Worm (Caenorhabditis elegans): ENCODE data around the gene neg-1.

The neg-1 gene

ce11 chrV:4374625-4375024, at the start of gene neg-1:
Gene neg-1 (minus strand): TSS chrV:4374874.
- TF ChIP-seq lsy-2 (tag; optimal IDR thresholded peaks at IDR 0.05) (no peak), mls-2 (tag; optimal IDR thresholded peaks at IDR 0.05) (no peak), unc-39 (tag; optimal IDR thresholded peaks at IDR 0.05) (no peak), unc-120 (tag; optimal IDR thresholded peaks at IDR 0.05; ENCODE audit: poor library complexity, severe bottlenecking) (no peak), nhr-28 (tag; optimal IDR thresholded peaks at IDR 0.05) (no peak), elt-3 (tag; optimal IDR thresholded peaks at IDR 0.05) (no peak), drap-1 (GFP tag; optimal IDR thresholded peaks at IDR 0.05) (no peak)

- TF ChIP-seq lin-32 (GFP tag; optimal IDR thresholded peaks at IDR 0.05): no peak
- no peak for TF ChIP-seq elt-3 (tag; optimal IDR thresholded peaks at IDR 0.05)
- TF ChIP-seq unc-62 (GFP tag; optimal IDR thresholded peaks at IDR 0.05): no peak
- no peak for TF ChIP-seq mab-5 (tag; optimal IDR thresholded peaks at IDR 0.05)
- TF ChIP-seq flh-1 (GFP tag; optimal IDR thresholded peaks at IDR 0.05): no peak
- no peak for TF ChIP-seq nhr-28 (tag; optimal IDR thresholded peaks at IDR 0.05)
- no peak for TF ChIP-seq zip-8 (tag; optimal IDR thresholded peaks at IDR 0.05)
- TF ChIP-seq blmp-1 (tag; optimal IDR thresholded peaks at IDR 0.05): no peak
- no peak for TF ChIP-seq ceh-39 (tag; optimal IDR thresholded peaks at IDR 0.05)
- no peak for TF ChIP-seq elt-1 (tag; optimal IDR thresholded peaks at IDR 0.05; ENCODE audit: borderline replicate concordance, insufficient read depth)
- no peak for TF ChIP-seq hlh-1 (tag; optimal IDR thresholded peaks at IDR 0.05)
- no peak for TF ChIP-seq nhr-12 (tag; optimal IDR thresholded peaks at IDR 0.05)
- no peak for TF ChIP-seq M03D4.4 (tag; optimal IDR thresholded peaks at IDR 0.05)
- no peak for TF ChIP-seq bed-3 (GFP tag; optimal IDR thresholded peaks at IDR 0.05)
- no peak for TF ChIP-seq ztf-11 (tag; optimal IDR thresholded peaks at IDR 0.05)
- no peak for TF ChIP-seq cnd-1 (tag; optimal IDR thresholded peaks at IDR 0.05)
- no peak for TF ChIP-seq tbx-8 (GFP tag; optimal IDR thresholded peaks at IDR 0.05)
- TF ChIP-seq lsy-2 (tag; optimal IDR thresholded peaks at IDR 0.05): no peak
- TF ChIP-seq mls-2 (tag; optimal IDR thresholded peaks at IDR 0.05): no peak
These were observed 49.3 kb upstream of the neg-1 start, which contains the start of the genes Y47D7A.9 and Y47D7A.19 for ce11 chrV:4423860-4424401. Gene Y47D7A.9 (minus strand): TSS chrV:4423960. Gene Y47D7A.19 (plus strand): TSS chrV:4424351.

DNA sequence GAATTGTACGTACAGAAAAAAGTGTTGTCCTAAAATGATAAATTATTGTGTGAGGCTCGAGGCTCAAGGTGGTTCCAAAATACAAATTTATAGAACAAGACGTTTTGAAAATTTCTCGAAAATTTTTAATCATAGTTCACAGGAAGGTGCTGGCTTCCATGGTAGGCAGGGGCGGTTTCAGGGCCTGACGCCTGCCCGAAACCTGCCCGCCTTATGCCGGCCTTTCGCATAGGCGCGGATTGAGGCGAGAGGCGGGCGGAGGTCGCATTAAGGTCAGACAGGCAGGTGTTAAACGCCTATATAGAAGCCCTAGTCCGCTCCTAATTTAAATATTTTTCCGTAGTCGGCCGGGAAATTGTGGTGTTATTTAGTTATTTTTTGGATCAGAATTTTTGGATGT, 48.4 kb upstream of the neg-1 start:
- no peak for TF ChIP-seq nhr-237 (tag; optimal IDR thresholded peaks at IDR 0.05)
- no peak for TF ChIP-seq tbx-8 (GFP tag; optimal IDR thresholded peaks at IDR 0.05)
- TF ChIP-seq lin-32 (GFP tag; optimal IDR thresholded peaks at IDR 0.05): no peak
- TF ChIP-seq unc-120 (tag; optimal IDR thresholded peaks at IDR 0.05; ENCODE audit: poor library complexity, severe bottlenecking): no peak
- TF ChIP-seq sem-2 (GFP tag; optimal IDR thresholded peaks at IDR 0.05): no peak

- no peak for TF ChIP-seq nhr-237 (tag; optimal IDR thresholded peaks at IDR 0.05)
- no peak for TF ChIP-seq ceh-83 (GFP tag; optimal IDR thresholded peaks at IDR 0.05)
- no peak for TF ChIP-seq hlh-1 (tag; optimal IDR thresholded peaks at IDR 0.05)
- no peak for TF ChIP-seq lin-13 (tag; optimal IDR thresholded peaks at IDR 0.05)
- no peak for TF ChIP-seq blmp-1 (tag; optimal IDR thresholded peaks at IDR 0.05)
- no peak for TF ChIP-seq zip-8 (tag; optimal IDR thresholded peaks at IDR 0.05)
- no peak for TF ChIP-seq lsy-2 (tag; optimal IDR thresholded peaks at IDR 0.05)
- no peak for TF ChIP-seq mls-2 (tag; optimal IDR thresholded peaks at IDR 0.05)
- TF ChIP-seq nhr-12 (tag; optimal IDR thresholded peaks at IDR 0.05): no peak
- no peak for TF ChIP-seq flh-1 (GFP tag; optimal IDR thresholded peaks at IDR 0.05)
- TF ChIP-seq bed-3 (GFP tag; optimal IDR thresholded peaks at IDR 0.05): no peak
- TF ChIP-seq ceh-39 (tag; optimal IDR thresholded peaks at IDR 0.05): no peak
- TF ChIP-seq ceh-43 (GFP tag; optimal IDR thresholded peaks at IDR 0.05): no peak
- TF ChIP-seq unc-62 (GFP tag; optimal IDR thresholded peaks at IDR 0.05): no peak
- no peak for TF ChIP-seq unc-39 (tag; optimal IDR thresholded peaks at IDR 0.05)
- no peak for TF ChIP-seq nhr-2 (tag; optimal IDR thresholded peaks at IDR 0.05)
These were observed 47.5 kb upstream of the neg-1 start, which contains the start of gene skr-7 for ce11 chrV:4422127-4422526. Gene skr-7 (plus strand): TSS chrV:4422427.

ce11 chrV:4421475-4421874, 46.8 kb upstream of the neg-1 start, which contains the start of gene skr-14:
Gene skr-14 (minus strand): TSS chrV:4421575.
- TF ChIP-seq mls-2 (tag; optimal IDR thresholded peaks at IDR 0.05) (no peak), M03D4.4 (tag; optimal IDR thresholded peaks at IDR 0.05) (no peak), hlh-1 (tag; optimal IDR thresholded peaks at IDR 0.05) (no peak), zip-8 (tag; optimal IDR thresholded peaks at IDR 0.05) (no peak), ham-2 (GFP tag; optimal IDR thresholded peaks at IDR 0.05) (no peak), nhr-237 (tag; optimal IDR thresholded peaks at IDR 0.05) (no peak), nhr-2 (tag; optimal IDR thresholded peaks at IDR 0.05) (no peak), snpc-4 (tag; optimal IDR thresholded peaks at IDR 0.05) (no peak), lin-32 (GFP tag; optimal IDR thresholded peaks at IDR 0.05) (no peak)
